Fruit fly (Drosophila melanogaster): ENCODE results near the gene CG42327.

The CG42327 gene

dm6 chr3R:11649449-11649848 is 6.5 kb upstream of the CG42327 start (continued):
- TF ChIP-seq CG9609 (GFP tag; optimal IDR thresholded peaks at IDR 0.05) (peak; percentile 96), btn (GFP tag; optimal IDR thresholded peaks at IDR 0.05) (peak; percentile 91), en (GFP tag; optimal IDR thresholded peaks at IDR 0.05) (peak; percentile 88), esg (GFP tag; conservative IDR thresholded peaks at IDR 0.05) (peak; percentile 97), hb (GFP tag; IDR thresholded peaks at IDR 0.05; ENCODE audit: partially characterized antibody) (no peak), danr (GFP tag; IDR thresholded peaks at IDR 0.05) (peak; percentile 95), fu2 (GFP tag; optimal IDR thresholded peaks at IDR 0.05) (peak; percentile 97), CG4707 (GFP tag; optimal IDR thresholded peaks at IDR 0.05) (peak; percentile 82), CG6254 (GFP tag; optimal IDR thresholded peaks at IDR 0.05) (peak; percentile 52), tgo (GFP tag; IDR thresholded peaks at IDR 0.05) (peak; percentile 97), sqz (GFP tag; optimal IDR thresholded peaks at IDR 0.05) (peak; percentile 91), CG1024 (GFP tag; IDR thresholded peaks at IDR 0.05) (peak; percentile 89), lab (GFP tag; optimal IDR thresholded peaks at IDR 0.05) (peak; percentile 98), chm (GFP tag; IDR thresholded peaks at IDR 0.05) (peak; percentile 95), her (GFP tag; optimal IDR thresholded peaks at IDR 0.05) (peak; percentile 96), gem (tag; optimal IDR thresholded peaks at IDR 0.05) (peak; percentile 96), Ravus (GFP tag; IDR thresholded peaks at IDR 0.05) (peak; percentile 93), cg (GFP tag; optimal IDR thresholded peaks at IDR 0.05) (no peak), chn (GFP tag; optimal IDR thresholded peaks at IDR 0.05) (peak; percentile 97), fd3F (GFP tag; optimal IDR thresholded peaks at IDR 0.05) (peak; percentile 97), Dip3 (GFP tag; optimal IDR thresholded peaks at IDR 0.05) (peak; percentile 97), slbo (GFP tag; IDR thresholded peaks at IDR 0.05) (peak; percentile 99), Sox102F (GFP tag; optimal IDR thresholded peaks at IDR 0.05) (peak; percentile 97), CHES-1-like (GFP tag; optimal IDR thresholded peaks at IDR 0.05) (peak; percentile 98), CG4328 (GFP tag; optimal IDR thresholded peaks at IDR 0.05) (peak; percentile 90), CG8290 (GFP tag; optimal IDR thresholded peaks at IDR 0.05) (peak; percentile 81), CG8290 (tag; optimal IDR thresholded peaks at IDR 0.05) (peak; percentile 17 to 99), abd-A (tag; optimal IDR thresholded peaks at IDR 0.05) (peak; percentile 52), CG17361 (GFP tag; IDR thresholded peaks at IDR 0.05) (peak; percentile 94), bigmax (GFP tag; optimal IDR thresholded peaks at IDR 0.05) (peak; percentile 2), CG17912 (GFP tag; optimal IDR thresholded peaks at IDR 0.05) (peak; percentile 91), PHDP (tag; optimal IDR thresholded peaks at IDR 0.05) (peak; percentile 96), vvl (GFP tag; IDR thresholded peaks at IDR 0.05) (peak; percentile 99), CG1602 (GFP tag; optimal IDR thresholded peaks at IDR 0.05) (peak; percentile 94), Ets97D (GFP tag; optimal IDR thresholded peaks at IDR 0.05) (peak; percentile 84), CG17802 (tag; optimal IDR thresholded peaks at IDR 0.05) (peak; percentile 67), zfh1 (GFP tag; IDR thresholded peaks at IDR 0.05) (peak; percentile 97), CG18619 (GFP tag; optimal IDR thresholded peaks at IDR 0.05) (peak; percentile 94), CG4404 (GFP tag; IDR thresholded peaks at IDR 0.05) (peak; percentile 94), Fer2 (tag; optimal IDR thresholded peaks at IDR 0.05) (peak; percentile 96), gce (GFP tag; IDR thresholded peaks at IDR 0.05) (peak; percentile 91; the same call in 2 of the 3 replicates), lov (optimal IDR thresholded peaks at IDR 0.05) (no peak), lov (GFP tag; IDR thresholded peaks at IDR 0.05) (peak; percentile 92; the same call in 2 of the 3 replicates), nom (GFP tag; optimal IDR thresholded peaks at IDR 0.05) (peak; percentile 8), CG11093 (GFP tag; IDR thresholded peaks at IDR 0.05) (peak; percentile 95), CG18476 (GFP tag; optimal IDR thresholded peaks at IDR 0.05) (peak; percentile 91), psq (GFP tag; optimal IDR thresholded peaks at IDR 0.05) (peak; percentile 78), CG10462 (GFP tag; optimal IDR thresholded peaks at IDR 0.05) (peak; percentile 89), nerfin-2 (GFP tag; IDR thresholded peaks at IDR 0.05; ENCODE audit: partially characterized antibody) (no peak), CG3281 (GFP tag; optimal IDR thresholded peaks at IDR 0.05) (peak; percentile 96), CG4730 (GFP tag; IDR thresholded peaks at IDR 0.05) (peak; percentile 95), ham (GFP tag; IDR thresholded peaks at IDR 0.05) (peak; percentile 90)
